Fruit fly (Drosophila melanogaster): ENCODE results near the gene heca.
A peak's percentile ranks its signal among the peaks of the same experiment; 100 is the strongest.

Gene heca

DNA sequence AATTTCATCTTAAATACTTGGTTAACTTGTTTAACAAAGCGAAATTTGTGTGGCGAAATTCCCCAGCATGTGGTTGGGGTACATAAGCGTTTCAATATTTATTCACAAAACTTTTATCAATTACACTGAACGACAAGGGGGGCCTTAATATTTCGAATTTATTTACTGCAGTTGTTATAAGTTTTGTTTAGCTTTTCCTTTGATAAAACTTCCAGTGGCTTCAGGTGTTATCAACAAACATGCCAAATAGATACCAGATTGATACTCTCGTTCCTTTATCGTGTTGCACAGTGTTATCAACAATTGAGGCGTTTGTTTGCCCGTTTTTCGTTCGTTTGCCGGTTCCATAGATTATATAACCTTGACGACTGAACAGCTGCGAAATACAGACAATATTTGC, 2.6 kb downstream of the heca start (continued):
- TF ChIP-seq CG16779 (GFP tag; IDR thresholded peaks at IDR 0.05) (no peak), sug (tag; optimal IDR thresholded peaks at IDR 0.05) (no peak), cg (GFP tag; optimal IDR thresholded peaks at IDR 0.05) (no peak), Pdp1 (GFP tag; optimal IDR thresholded peaks at IDR 0.05) (peak in 1 of 2 experiments; percentile 68), maf-S (GFP tag; optimal IDR thresholded peaks at IDR 0.05) (no peak), CrebB (tag; optimal IDR thresholded peaks at IDR 0.05) (no peak), E2f1 (GFP tag; IDR thresholded peaks at IDR 0.05) (peak; percentile 18; the same call in 1 of the 2 replicates), eyg (GFP tag; optimal IDR thresholded peaks at IDR 0.05) (no peak), chinmo (GFP tag; IDR thresholded peaks at IDR 0.05; ENCODE audit: partially characterized antibody) (no peak), zfh2 (GFP tag; optimal IDR thresholded peaks at IDR 0.05) (peak; percentile 52), CG6683 (GFP tag; optimal IDR thresholded peaks at IDR 0.05) (no peak), Aef1 (GFP tag; IDR thresholded peaks at IDR 0.05) (0 out of 3 replicates have a peak, but pooled peaks have one; percentile 14), CG9437 (GFP tag; optimal IDR thresholded peaks at IDR 0.05) (no peak), ase (GFP tag; IDR thresholded peaks at IDR 0.05) (no peak), slp2 (GFP tag; optimal IDR thresholded peaks at IDR 0.05) (no peak), z (GFP tag; IDR thresholded peaks at IDR 0.05) (no peak), pan (optimal IDR thresholded peaks at IDR 0.05) (no peak), pan (GFP tag; optimal IDR thresholded peaks at IDR 0.05 in 1 of 2, IDR thresholded peaks at IDR 0.05 in 1 of 2) (peak in 1 of 2 experiments; percentile 24), amos (GFP tag; IDR thresholded peaks at IDR 0.05; ENCODE audit: partially characterized antibody) (no peak), CG4424 (GFP tag; optimal IDR thresholded peaks at IDR 0.05) (peak; percentile 5), CG3407 (GFP tag; optimal IDR thresholded peaks at IDR 0.05) (no peak), gcm2 (GFP tag; optimal IDR thresholded peaks at IDR 0.05) (no peak), Oaz (GFP tag; IDR thresholded peaks at IDR 0.05) (no peak), seq (GFP tag; IDR thresholded peaks at IDR 0.05) (no peak), Max (GFP tag; optimal IDR thresholded peaks at IDR 0.05) (no peak), CG6791 (GFP tag; IDR thresholded peaks at IDR 0.05; ENCODE audit: partially characterized antibody) (no peak), CG16863 (GFP tag; optimal IDR thresholded peaks at IDR 0.05) (peak; percentile 3), tna (GFP tag; IDR thresholded peaks at IDR 0.05; ENCODE audit: partially characterized antibody) (no peak), Dip2 (GFP tag; IDR thresholded peaks at IDR 0.05) (no peak), pum (GFP tag; optimal IDR thresholded peaks at IDR 0.05) (no peak), Fer2 (tag; optimal IDR thresholded peaks at IDR 0.05) (no peak), CG2712 (tag; optimal IDR thresholded peaks at IDR 0.05) (peak; percentile 31), Chrac-16 (GFP tag; optimal IDR thresholded peaks at IDR 0.05) (peak; percentile 11), pnt (GFP tag; optimal IDR thresholded peaks at IDR 0.05) (no peak), crc (GFP tag; optimal IDR thresholded peaks at IDR 0.05) (no peak), CG34224 (GFP tag; IDR thresholded peaks at IDR 0.05; ENCODE audit: partially characterized antibody) (no peak), CG17186 (GFP tag; optimal IDR thresholded peaks at IDR 0.05) (no peak), bigmax (GFP tag; optimal IDR thresholded peaks at IDR 0.05) (no peak), lmd (GFP tag; IDR thresholded peaks at IDR 0.05) (peak; percentile 51; the same call in 1 of the 2 replicates), Vsx1 (GFP tag; optimal IDR thresholded peaks at IDR 0.05) (no peak), Rx (GFP tag; IDR thresholded peaks at IDR 0.05) (no peak), dm (GFP tag; optimal IDR thresholded peaks at IDR 0.05) (no peak), cad (GFP tag; optimal IDR thresholded peaks at IDR 0.05) (no peak), grau (tag; optimal IDR thresholded peaks at IDR 0.05) (peak; percentile 30), CG13287 (GFP tag; IDR thresholded peaks at IDR 0.05; ENCODE audit: partially characterized antibody) (no peak), zf30C (GFP tag; optimal IDR thresholded peaks at IDR 0.05) (no peak), Jarid2 (GFP tag; optimal IDR thresholded peaks at IDR 0.05) (no peak), her (GFP tag; optimal IDR thresholded peaks at IDR 0.05) (no peak), CG4854 (GFP tag; optimal IDR thresholded peaks at IDR 0.05) (no peak), CG4328 (GFP tag; optimal IDR thresholded peaks at IDR 0.05) (no peak), NfI (GFP tag; optimal IDR thresholded peaks at IDR 0.05) (peak; percentile 5)
